Fruit fly (Drosophila melanogaster) whole organism, adult: ENCODE results near the gene GstD4.

Source experiments
- CG11617 ChIP-seq: fragments of 200-800 bp; sonication (Bioruptor generic); optimal IDR thresholded peaks from 2 replicates; lab custom pipeline; 2017; ENCODE audit warnings: mild to moderate bottlenecking, missing biosample characterization, missing genetic modification reagents, missing genetic modification characterization
- CG12768 ChIP-seq: fragments of 200-800 bp; sonication (Bioruptor generic); optimal IDR thresholded peaks from 2 replicates; lab custom pipeline; 2017; ENCODE audit warnings: missing biosample characterization, missing genetic modification characterization, mild to moderate bottlenecking, moderate library complexity, missing genetic modification reagents
- CG14711 ChIP-seq: fragments of 200-800 bp; sonication (Bioruptor generic); optimal IDR thresholded peaks from 2 replicates; lab custom pipeline; 2018; ENCODE audit warnings: missing biosample characterization, mild to moderate bottlenecking, missing genetic modification characterization, moderate library complexity
- CG1620 ChIP-seq: fragments of 200-800 bp; sonication (Bioruptor generic); optimal IDR thresholded peaks from 2 replicates; lab custom pipeline; 2016; ENCODE audit warnings: missing biosample characterization, missing genetic modification characterization
- CG33017 ChIP-seq: fragments of 200-800 bp; sonication (Bioruptor generic); optimal IDR thresholded peaks from 2 replicates; lab custom pipeline; 2018; ENCODE audit warnings: missing biosample characterization, mild to moderate bottlenecking, missing genetic modification characterization, moderate library complexity
- CG5204 ChIP-seq: fragments of 200-800 bp; sonication (Bioruptor generic); optimal IDR thresholded peaks from 2 replicates; lab custom pipeline; 2016; ENCODE audit warnings: missing biosample characterization, missing genetic modification characterization
- CG7045 ChIP-seq: fragments of 200-800 bp; sonication (Bioruptor generic); optimal IDR thresholded peaks from 2 replicates; lab custom pipeline; 2017; ENCODE audit warnings: missing biosample characterization, mild to moderate bottlenecking, missing genetic modification characterization
- CG7101 ChIP-seq: fragments of 200-800 bp; sonication (Bioruptor generic); optimal IDR thresholded peaks from 2 replicates; lab custom pipeline; 2018; ENCODE audit warnings: missing biosample characterization, mild to moderate bottlenecking, missing genetic modification characterization, moderate library complexity
- Clk ChIP-seq: fragments of 200-800 bp; sonication (Bioruptor generic); optimal IDR thresholded peaks from 2 replicates; lab custom pipeline; 2017; ENCODE audit warnings: missing biosample characterization, missing genetic modification characterization
- Crg-1 ChIP-seq: fragments of 200-800 bp; sonication (Bioruptor generic); optimal IDR thresholded peaks from 2 replicates; lab custom pipeline; 2016; ENCODE audit warnings: missing biosample characterization, missing genetic modification characterization
- Hr96 ChIP-seq: fragments of 200-800 bp; sonication (Bioruptor generic); optimal IDR thresholded peaks from 2 replicates; lab custom pipeline; 2016; ENCODE audit warnings: missing biosample characterization, missing genetic modification characterization
- Mnt ChIP-seq: fragments of 200-800 bp; sonication (Bioruptor generic); optimal IDR thresholded peaks from 2 replicates; lab custom pipeline; 2016; ENCODE audit warnings: missing biosample characterization, mild to moderate bottlenecking, missing genetic modification characterization
- bab1 ChIP-seq: fragments of 200-800 bp; sonication (Bioruptor generic); optimal IDR thresholded peaks from 3 replicates; lab custom pipeline; 2019; ENCODE audit warnings: missing biosample characterization, mild to moderate bottlenecking, missing genetic modification characterization, moderate library complexity
- cic ChIP-seq: fragments of 200-800 bp; sonication (Bioruptor generic); optimal IDR thresholded peaks from 2 replicates; lab custom pipeline; 2017; ENCODE audit warnings: missing biosample characterization, mild to moderate bottlenecking, missing genetic modification characterization, moderate library complexity
- cnc ChIP-seq, 2 experiments: fragments of >200 bp; optimal IDR thresholded peaks; 2 replicates each; lab custom pipeline; 2017
- kay ChIP-seq: fragments of 200-800 bp; sonication (Bioruptor generic); peaks from one replicate; lab custom pipeline; 2016; ENCODE audit warnings: missing biosample characterization, missing genetic modification characterization, borderline replicate concordance
- ovo ChIP-seq: fragments of 200-800 bp; sonication (Bioruptor generic); optimal IDR thresholded peaks from 2 replicates; lab custom pipeline; 2016; ENCODE audit warnings: missing biosample characterization, missing genetic modification characterization
- pad ChIP-seq: fragments of 200-800 bp; sonication (Bioruptor generic); optimal IDR thresholded peaks from 3 replicates; lab custom pipeline; 2017; ENCODE audit warnings: missing biosample characterization, missing genetic modification characterization, mild to moderate bottlenecking, moderate library complexity, missing genetic modification reagents
- tj ChIP-seq: fragments of 200-800 bp; sonication (Bioruptor generic); optimal IDR thresholded peaks from 3 replicates; lab custom pipeline; 2017; ENCODE audit warnings: missing biosample characterization, mild to moderate bottlenecking, missing genetic modification characterization, moderate library complexity
- toe ChIP-seq: fragments of 200-800 bp; sonication (Bioruptor generic); optimal IDR thresholded peaks from 2 replicates; lab custom pipeline; 2016; ENCODE audit warnings: missing biosample characterization, missing genetic modification characterization

The GstD4 gene

DNA sequence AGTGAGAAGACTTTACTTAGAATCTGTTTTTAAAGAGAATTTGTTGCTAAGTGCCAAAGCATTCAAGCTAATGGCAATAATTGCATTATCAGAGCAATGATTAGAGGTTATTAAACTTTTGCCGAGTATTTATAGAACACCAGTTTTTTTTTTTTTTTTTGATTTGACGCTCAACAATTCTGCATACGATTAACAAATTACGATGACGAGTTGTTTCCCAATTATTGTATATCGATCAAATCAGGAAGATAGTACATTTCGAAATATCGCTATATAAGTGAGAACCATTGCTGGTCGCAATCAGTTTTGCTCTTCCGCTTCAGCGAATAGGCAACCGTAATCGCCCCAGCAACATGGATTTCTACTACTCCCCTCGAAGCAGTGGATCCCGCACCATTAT lies at the start of gene GstD4:
Gene GstD4 (plus strand): TSS at position 301 of the 400 bp plus-strand sequence.
- no peak for TF ChIP-seq bab1 (GFP tag; lab: Kevin White, UChicago)
- TF ChIP-seq tj: no peak
- TF ChIP-seq pad (GFP tag; lab: Kevin White, UChicago): no peak
- TF ChIP-seq CG33017: no peak
- TF ChIP-seq toe (GFP tag; lab: Kevin White, UChicago): no peak
- TF ChIP-seq CG7045 (GFP tag; lab: Kevin White, UChicago): no peak
- no peak for TF ChIP-seq Crg-1 (GFP tag; lab: Kevin White, UChicago)
- no peak for TF ChIP-seq cic (GFP tag; lab: Kevin White, UChicago)
- TF ChIP-seq Hr96 (GFP tag; lab: Kevin White, UChicago): no peak
- TF ChIP-seq CG11617: no peak
- no peak for TF ChIP-seq Clk (GFP tag; lab: Kevin White, UChicago)
- no peak for TF ChIP-seq ovo (GFP tag; lab: Kevin White, UChicago)
- TF ChIP-seq CG7101: no peak
- TF ChIP-seq kay (GFP tag; lab: Kevin White, UChicago): no peak
- no peak for TF ChIP-seq cnc (optimal IDR thresholded peaks at IDR 0.05; lab: Kevin White, UChicago)
- TF ChIP-seq CG14711 (tag; lab: Kevin White, UChicago): no peak
- TF ChIP-seq CG5204 (GFP tag; lab: Kevin White, UChicago): no peak

DNA sequence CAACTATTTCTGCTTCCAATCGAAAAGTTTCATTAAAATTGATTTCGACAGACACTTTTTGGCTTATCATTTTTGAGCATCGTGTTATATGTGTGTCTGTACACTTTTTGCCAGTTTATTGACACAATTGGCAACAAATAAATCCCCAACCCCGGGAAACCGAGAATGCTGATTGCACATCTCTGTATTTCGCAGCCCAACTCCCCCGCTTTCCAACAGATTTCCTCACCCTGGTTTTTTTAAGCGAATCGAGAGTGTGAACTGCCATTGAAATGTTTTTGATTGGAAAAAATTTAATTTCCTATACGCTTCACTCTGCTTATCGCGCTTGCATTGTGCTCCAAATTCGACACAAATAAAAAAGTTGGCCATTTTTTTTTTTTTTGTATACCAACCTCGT lies 47.0 kb upstream of the GstD4 start:
- no peak for TF ChIP-seq ovo (GFP tag; lab: Kevin White, UChicago)
- TF ChIP-seq Crg-1 (GFP tag; lab: Kevin White, UChicago): no peak
- TF ChIP-seq bab1 (GFP tag; lab: Kevin White, UChicago): no peak
- TF ChIP-seq kay (GFP tag; lab: Kevin White, UChicago): no peak
- no peak for TF ChIP-seq CG33017
- no peak for TF ChIP-seq Hr96 (GFP tag; lab: Kevin White, UChicago)

DNA sequence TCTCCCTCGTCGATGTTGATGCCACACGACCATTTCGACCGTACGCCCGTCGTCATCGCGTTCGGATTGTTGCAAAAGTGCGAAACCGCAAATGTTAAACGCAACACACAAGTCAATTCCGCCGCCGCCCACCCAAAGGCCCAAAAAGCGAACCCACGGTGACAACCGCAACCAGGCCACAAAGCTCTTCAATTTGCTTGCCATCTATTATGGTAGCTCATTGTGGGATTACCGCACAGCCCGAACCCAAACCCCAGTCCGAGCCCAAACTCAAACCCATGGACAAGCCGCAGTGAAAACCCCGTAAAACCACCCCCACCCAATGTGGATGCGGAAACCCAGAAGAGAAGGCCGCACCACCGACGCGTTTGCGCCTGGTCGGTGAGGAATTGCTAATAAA lies 44.1 kb upstream of the GstD4 start:
- TF ChIP-seq CG1620 (GFP tag; lab: Kevin White, UChicago) (no peak), toe (GFP tag; lab: Kevin White, UChicago) (no peak), Clk (GFP tag; lab: Kevin White, UChicago) (no peak), Crg-1 (GFP tag; lab: Kevin White, UChicago) (no peak), Mnt (GFP tag; lab: Kevin White, UChicago) (no peak), ovo (GFP tag; lab: Kevin White, UChicago) (no peak), Hr96 (GFP tag; lab: Kevin White, UChicago) (no peak)

DNA sequence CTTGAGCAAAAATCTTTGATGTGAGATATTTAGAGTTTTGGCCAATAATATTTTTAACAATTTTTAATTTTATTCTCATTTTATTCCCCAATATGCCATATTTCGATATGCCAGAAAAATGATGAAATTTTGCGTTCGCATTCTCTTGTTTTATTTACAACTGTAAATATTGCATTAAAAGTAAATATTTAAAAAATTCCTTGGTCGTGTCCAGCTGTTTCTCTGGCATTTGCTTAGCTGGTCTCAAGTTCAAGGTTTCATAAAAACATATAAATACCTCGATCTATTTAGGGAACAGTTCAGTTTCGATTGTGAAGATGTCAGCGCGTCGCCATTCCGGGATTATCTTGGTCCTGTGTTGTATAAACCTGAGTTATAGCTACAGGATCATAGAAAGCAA lies 32.5 kb upstream of the GstD4 start, which contains the start of gene Sgsf:
Gene Sgsf (plus strand): TSS at position 301 of the 400 bp plus-strand sequence.
- TF ChIP-seq Mnt (GFP tag; lab: Kevin White, UChicago) (no peak), cic (GFP tag; lab: Kevin White, UChicago) (no peak), bab1 (GFP tag; lab: Kevin White, UChicago) (no peak), Crg-1 (GFP tag; lab: Kevin White, UChicago) (no peak), ovo (GFP tag; lab: Kevin White, UChicago) (no peak), CG11617 (no peak), cnc (optimal IDR thresholded peaks at IDR 0.05; lab: Kevin White, UChicago) (no peak), pad (GFP tag; lab: Kevin White, UChicago) (no peak), CG14711 (tag; lab: Kevin White, UChicago) (no peak), CG7045 (GFP tag; lab: Kevin White, UChicago) (no peak), CG12768 (no peak)

DNA sequence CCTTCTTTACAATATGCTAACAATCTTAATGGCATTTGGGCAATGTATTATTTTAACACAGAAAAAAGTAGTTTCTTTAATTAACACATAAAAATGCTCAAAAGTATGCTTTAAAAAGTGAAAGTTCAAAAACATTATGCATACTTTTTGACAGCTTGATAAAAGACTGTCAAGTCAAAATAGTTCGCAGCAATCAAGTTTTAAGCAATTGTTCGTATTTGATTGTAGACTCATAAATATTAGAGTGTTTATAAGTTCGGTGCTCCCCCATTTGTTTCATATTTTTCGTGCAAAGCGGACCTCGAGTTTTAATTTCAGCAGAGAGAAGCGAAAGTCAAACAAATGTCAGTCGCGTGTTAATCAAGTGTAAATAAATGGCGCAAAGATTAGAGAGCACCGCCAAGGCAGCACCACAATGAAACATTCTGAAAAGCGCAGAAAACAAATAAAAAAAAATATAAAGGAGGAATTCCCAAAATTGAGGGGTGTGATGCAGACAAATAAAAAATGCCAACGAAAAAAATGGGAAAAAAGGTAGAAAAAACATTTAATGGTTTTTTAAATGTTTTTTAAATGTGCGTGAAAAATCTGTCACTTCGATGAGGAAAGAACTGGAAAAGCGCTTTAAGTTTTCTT lies 28.9 kb upstream of the GstD4 start:
- no peak for TF ChIP-seq pad (GFP tag; lab: Kevin White, UChicago)
- TF ChIP-seq ovo (GFP tag; lab: Kevin White, UChicago): no peak
- TF ChIP-seq CG14711 (tag; lab: Kevin White, UChicago): no peak
- peak; percentile 54 for TF ChIP-seq kay (GFP tag; lab: Kevin White, UChicago)
- TF ChIP-seq CG7045 (GFP tag; lab: Kevin White, UChicago): no peak
- TF ChIP-seq cnc (optimal IDR thresholded peaks at IDR 0.05; lab: Kevin White, UChicago): no peak
- TF ChIP-seq CG5204 (GFP tag; lab: Kevin White, UChicago): no peak

DNA sequence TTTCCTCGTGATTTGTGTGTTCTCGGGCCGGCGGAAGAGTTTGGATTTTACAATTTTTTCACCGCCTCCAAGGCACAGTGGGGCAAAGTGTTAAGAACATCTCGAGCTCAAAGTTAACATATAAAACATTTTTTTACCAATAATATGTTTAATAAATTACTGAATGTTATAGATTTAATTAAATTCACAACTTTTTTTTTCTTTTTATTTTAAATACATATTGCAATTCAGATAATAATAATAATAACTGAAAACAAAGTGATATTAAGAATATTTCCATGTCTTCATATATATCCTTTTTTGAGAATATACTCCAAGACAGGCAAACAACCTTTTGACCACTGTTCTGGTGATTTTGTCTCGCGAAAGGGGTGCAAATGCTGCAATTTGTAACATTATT lies 27.9 kb upstream of the GstD4 start:
- no peak for TF ChIP-seq Crg-1 (GFP tag; lab: Kevin White, UChicago)
- TF ChIP-seq bab1 (GFP tag; lab: Kevin White, UChicago): no peak
- TF ChIP-seq CG5204 (GFP tag; lab: Kevin White, UChicago): no peak
- no peak for TF ChIP-seq tj
- TF ChIP-seq Mnt (GFP tag; lab: Kevin White, UChicago): no peak
- TF ChIP-seq Hr96 (GFP tag; lab: Kevin White, UChicago): no peak
- no peak for TF ChIP-seq CG11617
- TF ChIP-seq cnc (optimal IDR thresholded peaks at IDR 0.05; lab: Kevin White, UChicago): no peak
- no peak for TF ChIP-seq cic (GFP tag; lab: Kevin White, UChicago)
- TF ChIP-seq CG12768: no peak
- no peak for TF ChIP-seq CG14711 (tag; lab: Kevin White, UChicago)
- no peak for TF ChIP-seq Clk (GFP tag; lab: Kevin White, UChicago)
